Fruit fly (Drosophila melanogaster) whole organism, embryonic: ENCODE results near the gene yps.
A peak's percentile ranks its signal among the peaks of the same experiment; 100 is the strongest.

Experiments
- ATbp ChIP-seq: fragments of 200-800 bp; sonication (Bioruptor generic); optimal IDR thresholded peaks from 2 replicates; lab custom pipeline; 2017; ENCODE audit warnings: missing biosample characterization, mild to moderate bottlenecking, missing genetic modification characterization, missing genetic modification reagents
- Ada2b ChIP-seq: fragments of 200-800 bp; sonication (Bioruptor generic); IDR thresholded peaks from 2 replicates; pipeline ENCODE4 v1.3.6; 2022; ENCODE audit warnings: missing biosample characterization, missing genetic modification characterization
- Atf3 ChIP-seq: fragments of 200-800 bp; sonication (Bioruptor generic); optimal IDR thresholded peaks from 3 replicates; lab custom pipeline; 2016; ENCODE audit warnings: missing biosample characterization, missing genetic modification characterization
- CG10321 ChIP-seq: fragments of 200-800 bp; sonication (Bioruptor generic); IDR thresholded peaks from 2 replicates; pipeline ENCODE4 v1.3.6; 2022; ENCODE audit warnings: missing biosample characterization, missing genetic modification characterization
- CG10654 ChIP-seq: fragments of 200-800 bp; sonication (Bioruptor generic); optimal IDR thresholded peaks from 2 replicates; lab custom pipeline; 2016; ENCODE audit warnings: missing biosample characterization, missing genetic modification characterization
- CG11247 ChIP-seq: fragments of 200-800 bp; sonication (Bioruptor generic); IDR thresholded peaks from 2 replicates; pipeline ENCODE4 v1.3.6; 2022; ENCODE audit warnings: missing biosample characterization, missing genetic modification characterization
- CG12299 ChIP-seq: fragments of 200-800 bp; sonication (Bioruptor generic); optimal IDR thresholded peaks from 2 replicates; lab custom pipeline; 2018; ENCODE audit warnings: missing biosample characterization, mild to moderate bottlenecking, missing genetic modification characterization
- CG12769 ChIP-seq: fragments of 200-800 bp; sonication (Bioruptor generic); optimal IDR thresholded peaks from 2 replicates; lab custom pipeline; 2019; ENCODE audit warnings: missing biosample characterization, mild to moderate bottlenecking, missing genetic modification characterization, moderate library complexity
- CG15269 ChIP-seq: fragments of 200-800 bp; sonication (Bioruptor generic); optimal IDR thresholded peaks from 2 replicates; lab custom pipeline; 2018; ENCODE audit warnings: missing biosample characterization, mild to moderate bottlenecking, missing genetic modification characterization, moderate library complexity
- CG17186 ChIP-seq: fragments of 200-800 bp; sonication (Bioruptor generic); optimal IDR thresholded peaks from 3 replicates; lab custom pipeline; 2017; ENCODE audit warnings: missing biosample characterization, missing genetic modification reagents, missing genetic modification characterization
- CG18599 ChIP-seq: fragments of 200-800 bp; sonication (Bioruptor generic); optimal IDR thresholded peaks from 3 replicates; lab custom pipeline; 2017; ENCODE audit warnings: missing biosample characterization, missing genetic modification characterization, mild to moderate bottlenecking, moderate library complexity, missing genetic modification reagents
- CG2199 ChIP-seq: fragments of 200-800 bp; sonication (Bioruptor generic); IDR thresholded peaks from 3 replicates; pipeline ENCODE4 v1.3.6; 2022; ENCODE audit warnings: missing biosample characterization, missing genetic modification characterization
- CG31224 ChIP-seq: fragments of 200-800 bp; sonication (Bioruptor generic); IDR thresholded peaks from 2 replicates; pipeline ENCODE4 v1.3.6; 2022; ENCODE audit warnings: missing biosample characterization, missing genetic modification characterization
- CG42726 ChIP-seq: fragments of 200-800 bp; sonication (Bioruptor generic); IDR thresholded peaks from 2 replicates; pipeline ENCODE4 v1.3.6; 2022; ENCODE audit warnings: missing biosample characterization, missing genetic modification characterization; ENCODE audit not compliant: partially characterized antibody
- CG4404 ChIP-seq: fragments of 200-800 bp; sonication (Bioruptor generic); IDR thresholded peaks from 2 replicates; pipeline ENCODE4 v1.3.6; 2022; ENCODE audit warnings: missing biosample characterization, missing genetic modification characterization
- CG4820 ChIP-seq: fragments of 200-800 bp; sonication (Bioruptor generic); optimal IDR thresholded peaks from 3 replicates; lab custom pipeline; 2016; ENCODE audit warnings: missing biosample characterization, missing genetic modification characterization
- CG5245 ChIP-seq: fragments of 200-800 bp; sonication (Bioruptor generic); optimal IDR thresholded peaks from 3 replicates; lab custom pipeline; 2016; ENCODE audit warnings: missing biosample characterization, missing genetic modification characterization
- CG8281 ChIP-seq: fragments of 200-800 bp; sonication (Bioruptor generic); optimal IDR thresholded peaks from 2 replicates; lab custom pipeline; 2018; ENCODE audit warnings: missing biosample characterization, mild to moderate bottlenecking, missing genetic modification characterization, moderate library complexity
- Chrac-16 ChIP-seq: fragments of 200-800 bp; sonication (Bioruptor generic); optimal IDR thresholded peaks from 3 replicates; lab custom pipeline; 2016; ENCODE audit warnings: missing biosample characterization, missing genetic modification characterization
- Dip2 ChIP-seq: fragments of 200-800 bp; sonication (Bioruptor generic); IDR thresholded peaks from 2 replicates; pipeline ENCODE4 v1.3.6; 2022; ENCODE audit warnings: missing biosample characterization, missing genetic modification characterization
- Dll ChIP-seq: fragments of 200-800 bp; sonication (Bioruptor generic); IDR thresholded peaks from 4 replicates; pipeline ENCODE4 v1.3.6; 2022; ENCODE audit warnings: missing biosample characterization, missing genetic modification characterization; ENCODE audit not compliant: partially characterized antibody
- Elba2 ChIP-seq: fragments of 200-800 bp; sonication (Bioruptor generic); optimal IDR thresholded peaks from 3 replicates; lab custom pipeline; 2016; ENCODE audit warnings: missing biosample characterization, missing genetic modification characterization
- Ets65A ChIP-seq: fragments of 200-800 bp; sonication (Bioruptor generic); peaks from one replicate; lab custom pipeline; 2016; ENCODE audit warnings: missing biosample characterization, missing genetic modification characterization
- Gug ChIP-seq: fragments of 200-800 bp; sonication (Bioruptor generic); IDR thresholded peaks from 4 replicates; pipeline ENCODE4 v1.3.6; 2022; ENCODE audit warnings: missing biosample characterization, missing genetic modification characterization
- Mes4 ChIP-seq: fragments of 200-800 bp; sonication (Bioruptor generic); optimal IDR thresholded peaks from 2 replicates; lab custom pipeline; 2016; ENCODE audit warnings: missing biosample characterization, missing genetic modification characterization
- PHDP ChIP-seq: fragments of 200-800 bp; sonication (Bioruptor generic); optimal IDR thresholded peaks from 3 replicates; lab custom pipeline; 2018; ENCODE audit warnings: missing biosample characterization, mild to moderate bottlenecking, missing genetic modification characterization, moderate library complexity
- Rfx ChIP-seq: fragments of 200-800 bp; sonication (Bioruptor generic); IDR thresholded peaks from 2 replicates; pipeline ENCODE4 v1.3.6; 2022; ENCODE audit warnings: missing biosample characterization, missing genetic modification characterization
- Trl ChIP-seq, 3 experiments: fragments of >200 bp in 2 of 3; fragments of 200-800 bp in 1 of 3; sonication (Bioruptor generic) in 1 of 3; optimal IDR thresholded peaks; 2 replicates in 1 of 3; 3 replicates in 2 of 3; lab custom pipeline; 2016 to 2017; ENCODE audit warnings: missing biosample characterization in 1 of 3, missing genetic modification characterization in 1 of 3
- YL-1 ChIP-seq: fragments of 200-800 bp; sonication (Bioruptor generic); optimal IDR thresholded peaks from 3 replicates; lab custom pipeline; 2017; ENCODE audit warnings: missing biosample characterization, mild to moderate bottlenecking, missing genetic modification characterization
- ac ChIP-seq: fragments of 200-800 bp; sonication (Bioruptor generic); optimal IDR thresholded peaks from 3 replicates; lab custom pipeline; 2017; ENCODE audit warnings: missing biosample characterization, mild to moderate bottlenecking, missing genetic modification characterization
- ase ChIP-seq: fragments of 200-800 bp; sonication (Bioruptor generic); IDR thresholded peaks from 3 replicates; pipeline ENCODE4 v1.3.6; 2022; ENCODE audit warnings: missing biosample characterization, missing genetic modification characterization
- caup ChIP-seq: fragments of 200-800 bp; sonication (Bioruptor generic); optimal IDR thresholded peaks from 3 replicates; lab custom pipeline; 2017; ENCODE audit warnings: missing biosample characterization, mild to moderate bottlenecking, missing genetic modification characterization, moderate library complexity; ENCODE audit not compliant: severe bottlenecking
- corto ChIP-seq: fragments of 200-800 bp; sonication (Bioruptor generic); optimal IDR thresholded peaks from 2 replicates; lab custom pipeline; 2016; ENCODE audit warnings: missing biosample characterization, mild to moderate bottlenecking, missing genetic modification characterization, moderate library complexity
- da ChIP-seq: fragments of 200-800 bp; sonication (Bioruptor generic); optimal IDR thresholded peaks from 2 replicates; lab custom pipeline; 2016; ENCODE audit warnings: missing biosample characterization, missing genetic modification characterization
- dati ChIP-seq: fragments of 200-800 bp; sonication (Bioruptor generic); IDR thresholded peaks from 2 replicates; pipeline ENCODE4 v1.3.6; 2022; ENCODE audit warnings: missing biosample characterization, missing genetic modification characterization
- dimm ChIP-seq: fragments of 200-800 bp; sonication (Bioruptor generic); IDR thresholded peaks from 2 replicates; pipeline ENCODE4 v1.3.6; 2022; ENCODE audit warnings: missing biosample characterization, missing genetic modification characterization
- esg ChIP-seq: fragments of 200-800 bp; sonication (Bioruptor generic); conservative IDR thresholded peaks from 2 replicates; pipeline ENCODE4 v1.3.6; 2022; ENCODE audit warnings: missing biosample characterization, missing genetic modification characterization
- ewg ChIP-seq: fragments of 200-800 bp; sonication (Bioruptor generic); optimal IDR thresholded peaks from 3 replicates; lab custom pipeline; 2017; ENCODE audit warnings: mild to moderate bottlenecking, missing biosample characterization, missing genetic modification reagents, missing genetic modification characterization
- ftz-f1 ChIP-seq: fragments of 200-800 bp; sonication (Bioruptor generic); optimal IDR thresholded peaks from 2 replicates; lab custom pipeline; 2016; ENCODE audit warnings: missing biosample characterization, missing genetic modification characterization
- grau ChIP-seq: fragments of 200-800 bp; optimal IDR thresholded peaks from 3 replicates; lab custom pipeline; 2019; ENCODE audit warnings: missing biosample characterization, mild to moderate bottlenecking, missing genetic modification characterization, moderate library complexity
- gt ChIP-seq: fragments of 200-800 bp; sonication (Bioruptor generic); IDR thresholded peaks from 2 replicates; pipeline ENCODE4 v1.3.6; 2022; ENCODE audit warnings: missing biosample characterization, missing genetic modification characterization
- lilli ChIP-seq: fragments of 200-800 bp; sonication (Bioruptor generic); optimal IDR thresholded peaks from 3 replicates; lab custom pipeline; 2016; ENCODE audit warnings: missing biosample characterization, missing genetic modification characterization
- nau ChIP-seq: fragments of 200-800 bp; sonication (Bioruptor generic); optimal IDR thresholded peaks from 3 replicates; lab custom pipeline; 2017; ENCODE audit warnings: missing biosample characterization, mild to moderate bottlenecking, missing genetic modification characterization, missing genetic modification reagents
- phol ChIP-seq: fragments of 200-800 bp; sonication (Bioruptor generic); optimal IDR thresholded peaks from 3 replicates; lab custom pipeline; 2018; ENCODE audit warnings: missing biosample characterization, mild to moderate bottlenecking, missing genetic modification characterization, moderate library complexity
- ranshi ChIP-seq: fragments of 200-800 bp; sonication (Bioruptor generic); IDR thresholded peaks from 2 replicates; pipeline ENCODE4 v1.3.6; 2022; ENCODE audit warnings: missing biosample characterization, missing genetic modification characterization
- rib ChIP-seq: fragments of 200-800 bp; sonication (Bioruptor generic); IDR thresholded peaks from 2 replicates; pipeline ENCODE4 v1.3.6; 2022; ENCODE audit warnings: missing biosample characterization, missing genetic modification characterization
- shn ChIP-seq: fragments of 200-800 bp; sonication (Bioruptor generic); optimal IDR thresholded peaks from 3 replicates; lab custom pipeline; 2016; ENCODE audit warnings: missing biosample characterization, missing genetic modification characterization
- sob ChIP-seq: fragments of 200-800 bp; sonication (Bioruptor generic); IDR thresholded peaks from 2 replicates; pipeline ENCODE4 v1.3.6; 2022; ENCODE audit warnings: missing biosample characterization, missing genetic modification characterization
- tap ChIP-seq: fragments of 200-800 bp; optimal IDR thresholded peaks from 3 replicates; lab custom pipeline; 2019; ENCODE audit warnings: missing biosample characterization, mild to moderate bottlenecking, missing genetic modification characterization, moderate library complexity
- tup ChIP-seq: fragments of 200-800 bp; sonication (Bioruptor generic); optimal IDR thresholded peaks from 2 replicates; lab custom pipeline; 2016; ENCODE audit warnings: missing biosample characterization, mild to moderate bottlenecking, missing genetic modification characterization, moderate library complexity

Gene yps

dm6 chr3L:12136630-12137029 is 11.7 kb upstream of the yps start, which contains the start of the genes CG5645 and Atg12 (continued):
- no peak for TF ChIP-seq ftz-f1 (GFP tag; lab: Kevin White, UChicago)
- no peak for TF ChIP-seq CG5245 (GFP tag; lab: Kevin White, UChicago)
- TF ChIP-seq Dip2 (GFP tag; lab: Robert Waterston, UW), result no peak
- peak; percentile 54 for TF ChIP-seq PHDP (tag; lab: Kevin White, UChicago)
- peak; percentile 62 for TF ChIP-seq grau
- TF ChIP-seq CG31224 (GFP tag; lab: Robert Waterston, UW), result no peak
- TF ChIP-seq nau (GFP tag; lab: Kevin White, UChicago), result no peak
- no peak for TF ChIP-seq CG10321 (GFP tag; lab: Robert Waterston, UW)
- no peak for TF ChIP-seq gt (GFP tag; lab: Robert Waterston, UW)
- TF ChIP-seq dimm (GFP tag; lab: Robert Waterston, UW), result no peak
- peak; percentile 60 for TF ChIP-seq CG4820 (GFP tag; lab: Kevin White, UChicago)
- TF ChIP-seq tap (tag; lab: Kevin White, UChicago), result peak; percentile 76
- TF ChIP-seq corto (GFP tag; lab: Kevin White, UChicago), result peak; percentile 54
- TF ChIP-seq CG17186 (GFP tag; lab: Kevin White, UChicago), result peak; percentile 74
- no peak for TF ChIP-seq Ets65A
- peak; percentile 59; the same call in 1 of the 2 replicates for TF ChIP-seq Ada2b (GFP tag; lab: Robert Waterston, UW)
- peak; percentile 94 for TF ChIP-seq Dll (GFP tag; lab: Robert Waterston, UW)
- peak; percentile 69; the same call in 1 of the 2 replicates for TF ChIP-seq Rfx (GFP tag; lab: Robert Waterston, UW)
- no peak for TF ChIP-seq CG2199
- TF ChIP-seq ATbp (GFP tag; lab: Kevin White, UChicago), result peak; percentile 49
- TF ChIP-seq CG18599, result peak; percentile 70
- peak; percentile 41 for TF ChIP-seq CG10654
- 0 out of 2 replicates have a peak, but pooled peaks have one; percentile 19 for TF ChIP-seq esg (GFP tag; lab: Robert Waterston, UW)
- no peak for TF ChIP-seq CG12769 (tag; lab: Kevin White, UChicago)
- no peak for TF ChIP-seq rib (GFP tag; lab: Robert Waterston, UW)
- peak; percentile 65 for TF ChIP-seq CG11247 (GFP tag; lab: Robert Waterston, UW)
- no peak for TF ChIP-seq CG8281 (tag; lab: Kevin White, UChicago)
- TF ChIP-seq shn (GFP tag; lab: Kevin White, UChicago), result no peak
- TF ChIP-seq Chrac-16 (GFP tag; lab: Kevin White, UChicago), result peak; percentile 45
- peak; percentile 76 for TF ChIP-seq sob (GFP tag; lab: Robert Waterston, UW)
- TF ChIP-seq dati (GFP tag; lab: Robert Waterston, UW), result no peak
- no peak for TF ChIP-seq ranshi (GFP tag; lab: Robert Waterston, UW)
- TF ChIP-seq CG4404 (GFP tag; lab: Robert Waterston, UW), result no peak
- TF ChIP-seq ase (GFP tag; lab: Robert Waterston, UW), result peak; percentile 47; the same call in 2 of the 3 replicates
- no peak for TF ChIP-seq da (GFP tag; lab: Kevin White, UChicago)
- TF ChIP-seq ac (GFP tag; lab: Kevin White, UChicago), result no peak
- TF ChIP-seq Mes4 (GFP tag; lab: Kevin White, UChicago), result no peak
- TF ChIP-seq Gug (GFP tag; lab: Robert Waterston, UW), result 0 out of 4 replicates have a peak, but pooled peaks have one; percentile 14
- no peak for TF ChIP-seq Elba2 (GFP tag; lab: Kevin White, UChicago)
- TF ChIP-seq Trl (optimal IDR thresholded peaks at IDR 0.05; lab: Kevin White, UChicago), result no peak
- TF ChIP-seq Trl (GFP tag; optimal IDR thresholded peaks at IDR 0.05; lab: Kevin White, UChicago), result no peak
- TF ChIP-seq, all 482 proteins: peak for 214

dm6 chr3L:12131918-12132317 is 7.0 kb upstream of the yps start, which contains the start of gene DEF8:
DEF8 (plus strand) TSS chr3L:12132146.
- peak; percentile 46 for TF ChIP-seq Atf3 (GFP tag; lab: Kevin White, UChicago)
- no peak for TF ChIP-seq Trl (optimal IDR thresholded peaks at IDR 0.05; lab: Kevin White, UChicago)
- TF ChIP-seq Trl (GFP tag; optimal IDR thresholded peaks at IDR 0.05; lab: Kevin White, UChicago), result no peak
- peak; percentile 57 for TF ChIP-seq caup
- peak; percentile 76 for TF ChIP-seq lilli
- TF ChIP-seq ewg (GFP tag; lab: Kevin White, UChicago), result peak; percentile 64
- peak; percentile 82 for TF ChIP-seq YL-1 (GFP tag; lab: Kevin White, UChicago)
- 0 out of 2 replicates have a peak, but pooled peaks have one; percentile 37 for TF ChIP-seq CG42726
- peak; percentile 20 for TF ChIP-seq tup (GFP tag; lab: Kevin White, UChicago)
- peak; percentile 92 for TF ChIP-seq CG15269
- TF ChIP-seq phol, result peak; percentile 91
- TF ChIP-seq CG12299 (tag; lab: Kevin White, UChicago), result peak; percentile 78
- TF ChIP-seq ac (GFP tag; lab: Kevin White, UChicago), result peak; percentile 25
- TF ChIP-seq CG31224 (GFP tag; lab: Robert Waterston, UW), result peak; percentile 72
